Fruit fly (Drosophila melanogaster) Kc167 (cell line): ENCODE results near the gene Bcs1.

Experiments
- Myc ChIP-seq: fragments of >200 bp; optimal IDR thresholded peaks from 2 replicates; lab custom pipeline; 2017; ENCODE audit warnings: missing external identifiers
- insv ChIP-seq: fragments of >200 bp; optimal IDR thresholded peaks from 3 replicates; lab custom pipeline; 2018; ENCODE audit warnings: missing external identifiers
- psq ChIP-seq: fragments of >200 bp; optimal IDR thresholded peaks from 2 replicates; lab custom pipeline; 2017; ENCODE audit warnings: missing external identifiers

dm6 chr2L:10203933-10204509, 18.4 kb upstream of the Bcs1 start, which contains the start of gene CG34159:
- TF ChIP-seq psq (lab: Kevin White, UChicago) (no peak), Myc (lab: Kevin White, UChicago) (no peak), insv (lab: Kevin White, UChicago) (no peak)
